Worm (Caenorhabditis elegans): ENCODE results near the gene ule-4.
"Not testable (repeated sequence)": the region's sequence is repeated elsewhere in the genome, so short reads cannot be mapped to it uniquely, and the experiment has no call there.

ule-4 gene

ce11 chrIV:13667975-13668374, 20.5 kb upstream of the ule-4 start:
- peak; percentile 61 for TF ChIP-seq ceh-83 (GFP tag; optimal IDR thresholded peaks at IDR 0.05)

ce11 chrIV:13666849-13667430, 19.5 kb upstream of the ule-4 start, which contains the start of gene fbxa-215:
Gene fbxa-215 (minus strand): TSS chrIV:13666909.
- TF ChIP-seq lin-13 (tag; optimal IDR thresholded peaks at IDR 0.05) (no peak), elt-3 (tag; optimal IDR thresholded peaks at IDR 0.05) (no peak), sem-2 (GFP tag; optimal IDR thresholded peaks at IDR 0.05) (no peak), nhr-76 (tag; optimal IDR thresholded peaks at IDR 0.05) (no peak), nhr-237 (tag; optimal IDR thresholded peaks at IDR 0.05) (no peak), nhr-28 (tag; optimal IDR thresholded peaks at IDR 0.05) (no peak), ces-1 (GFP tag; optimal IDR thresholded peaks at IDR 0.05) (no peak), nhr-12 (tag; optimal IDR thresholded peaks at IDR 0.05) (no peak), unc-62 (GFP tag; optimal IDR thresholded peaks at IDR 0.05) (no peak), blmp-1 (tag; optimal IDR thresholded peaks at IDR 0.05) (no peak), lsy-2 (tag; optimal IDR thresholded peaks at IDR 0.05) (no peak), cnd-1 (tag; optimal IDR thresholded peaks at IDR 0.05) (no peak), ceh-83 (GFP tag; optimal IDR thresholded peaks at IDR 0.05) (no peak), nhr-2 (tag; optimal IDR thresholded peaks at IDR 0.05) (no peak), elt-1 (tag; optimal IDR thresholded peaks at IDR 0.05; ENCODE audit: borderline replicate concordance, insufficient read depth) (no peak), flh-1 (GFP tag; optimal IDR thresholded peaks at IDR 0.05) (no peak), drap-1 (GFP tag; optimal IDR thresholded peaks at IDR 0.05) (no peak), pha-4 (tag; optimal IDR thresholded peaks at IDR 0.05) (no peak), ceh-39 (tag; optimal IDR thresholded peaks at IDR 0.05) (no peak)

ce11 chrIV:13665073-13665472, 17.6 kb upstream of the ule-4 start:
- TF ChIP-seq sptf-1 (tag; optimal IDR thresholded peaks at IDR 0.05) (no peak), elt-1 (tag; optimal IDR thresholded peaks at IDR 0.05; ENCODE audit: borderline replicate concordance, insufficient read depth) (no peak), elt-3 (tag; optimal IDR thresholded peaks at IDR 0.05) (no peak), drap-1 (GFP tag; optimal IDR thresholded peaks at IDR 0.05) (no peak), blmp-1 (tag; optimal IDR thresholded peaks at IDR 0.05) (no peak), cnd-1 (tag; optimal IDR thresholded peaks at IDR 0.05) (no peak), sem-2 (GFP tag; optimal IDR thresholded peaks at IDR 0.05) (no peak), lsy-2 (tag; optimal IDR thresholded peaks at IDR 0.05) (no peak)

- no peak for TF ChIP-seq bed-3 (GFP tag; optimal IDR thresholded peaks at IDR 0.05)
- no peak for TF ChIP-seq ceh-83 (GFP tag; optimal IDR thresholded peaks at IDR 0.05)
- TF ChIP-seq cnd-1 (tag; optimal IDR thresholded peaks at IDR 0.05) = no peak
- no peak for TF ChIP-seq elt-3 (tag; optimal IDR thresholded peaks at IDR 0.05)
- no peak for TF ChIP-seq ceh-43 (GFP tag; optimal IDR thresholded peaks at IDR 0.05)
- no peak for TF ChIP-seq lsy-2 (tag; optimal IDR thresholded peaks at IDR 0.05)
- no peak for TF ChIP-seq sptf-1 (tag; optimal IDR thresholded peaks at IDR 0.05)
- no peak for TF ChIP-seq flh-1 (GFP tag; optimal IDR thresholded peaks at IDR 0.05)
- TF ChIP-seq unc-120 (tag; optimal IDR thresholded peaks at IDR 0.05; ENCODE audit: poor library complexity, severe bottlenecking) = no peak
- no peak for TF ChIP-seq mab-5 (tag; optimal IDR thresholded peaks at IDR 0.05)
- TF ChIP-seq nhr-12 (tag; optimal IDR thresholded peaks at IDR 0.05) = no peak
- no peak for TF ChIP-seq snpc-4 (tag; optimal IDR thresholded peaks at IDR 0.05)
- no peak for TF ChIP-seq nhr-76 (tag; optimal IDR thresholded peaks at IDR 0.05)
Observed at ce11 chrIV:13664090-13664489, 16.6 kb upstream of the ule-4 start, which contains the start of gene Y45F10C.4. Gene Y45F10C.4 (minus strand): TSS chrIV:13664190.

ce11 chrIV:13662570-13662969, 15.1 kb upstream of the ule-4 start, which contains the start of gene Y45F10C.2:
Gene Y45F10C.2 (minus strand): TSS chrIV:13662670.
- TF ChIP-seq flh-1 (GFP tag; optimal IDR thresholded peaks at IDR 0.05); tbx-8 (GFP tag; optimal IDR thresholded peaks at IDR 0.05); M03D4.4 (tag; optimal IDR thresholded peaks at IDR 0.05): not testable (repeated sequence)

ce11 chrIV:13659449-13659848, 12.0 kb upstream of the ule-4 start, which contains the start of gene Y45F10C.1:
Gene Y45F10C.1 (minus strand): TSS chrIV:13659549.
- TF ChIP-seq lsy-2, hlh-1, unc-39 (tag; optimal IDR thresholded peaks at IDR 0.05): not testable (repeated sequence)

Measured in whole organism, mixed stage, embryonic.